Worm (Caenorhabditis elegans) whole organism, L4/young adult: ENCODE data around the gene sre-12.

Experiments used
- W03F9.2 ChIP-seq: fragments of 150-350 bp; optimal IDR thresholded peaks from 2 replicates; lab custom pipeline; 2014; ENCODE audit warnings: missing biosample characterization, missing genetic modification characterization
- dao-5 ChIP-seq: sonication (generic microtip); optimal IDR thresholded peaks from 2 replicates; lab custom pipeline; 2016; ENCODE audit warnings: missing genotype, missing genetic modification characterization, moderate library complexity, missing compliant biosample characterization

DNA sequence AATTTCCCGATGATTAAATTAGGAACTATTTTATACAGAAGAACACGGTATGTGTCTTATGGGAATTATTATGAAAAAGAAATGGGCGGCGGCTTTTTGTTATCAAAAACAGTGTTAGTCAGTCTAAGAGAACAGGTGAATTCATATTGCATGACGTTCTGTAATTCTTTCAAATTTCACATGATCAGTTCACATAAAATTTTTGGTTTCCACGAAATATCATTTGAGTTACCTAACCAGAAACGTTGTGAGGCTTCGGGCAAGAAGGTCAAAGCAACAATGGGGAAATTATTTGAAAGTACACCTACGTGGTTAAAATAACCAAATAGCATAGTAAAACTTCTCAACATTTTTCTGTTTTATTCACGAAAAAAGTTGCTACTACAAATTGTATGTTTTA lies 43.0 kb downstream of the sre-12 start, which contains the start of gene Y57E12B.10:
- TF ChIP-seq W03F9.2 (tag; lab: Kevin White, UChicago) (no peak), dao-5 (no peak)
